Worm (Caenorhabditis elegans): Measurements from ENCODE around the gene rtfo-1.

DNA sequence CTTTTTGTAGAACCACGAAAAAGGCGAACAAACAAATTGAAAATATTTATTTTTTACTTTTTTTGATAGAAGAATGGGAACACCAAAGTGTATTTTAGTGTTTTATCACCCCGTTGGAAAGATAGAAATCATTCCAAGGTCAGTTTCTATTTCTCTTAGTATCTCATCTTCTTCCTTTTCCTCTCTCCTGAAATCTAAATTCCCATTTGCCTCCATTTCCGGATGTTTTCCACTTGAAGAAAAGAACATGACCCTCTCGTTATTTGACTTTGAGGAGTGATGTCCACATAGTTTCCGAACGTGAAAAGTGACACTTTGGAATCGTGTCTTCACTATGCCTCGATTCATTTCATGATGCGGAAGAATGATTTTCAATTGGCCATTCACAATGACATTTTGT lies 5.2 kb upstream of the rtfo-1 start:
- no peak for TF ChIP-seq nhr-11 (tag; optimal IDR thresholded peaks at IDR 0.05)
- no peak for TF ChIP-seq snpc-4 (tag; optimal IDR thresholded peaks at IDR 0.05)
- no peak for TF ChIP-seq sma-9 (GFP tag; optimal IDR thresholded peaks at IDR 0.05)
- TF ChIP-seq sma-9 (tag; optimal IDR thresholded peaks at IDR 0.05), result no peak
- no peak for TF ChIP-seq unc-62 (GFP tag; optimal IDR thresholded peaks at IDR 0.05)
- TF ChIP-seq ama-1 (optimal IDR thresholded peaks at IDR 0.05), result no peak
- TF ChIP-seq dmd-4 (tag; optimal IDR thresholded peaks at IDR 0.05), result no peak
- TF ChIP-seq nhr-10 (tag; optimal IDR thresholded peaks at IDR 0.05), result no peak
- TF ChIP-seq nhr-21 (tag; optimal IDR thresholded peaks at IDR 0.05), result no peak
- no peak for TF ChIP-seq egl-27 (tag; optimal IDR thresholded peaks at IDR 0.05)
